Worm (Caenorhabditis elegans) whole organism, L2 larva: Measurements from ENCODE around the gene srd-25.

Experiments used
- F13H6.1 ChIP-seq: sonication (generic microtip); optimal IDR thresholded peaks from 2 replicates; lab custom pipeline; 2016; ENCODE audit warnings: missing genetic modification characterization, missing compliant biosample characterization
- Y55F3AM.14 ChIP-seq: fragments of 200-800 bp; sonication (Bioruptor generic); optimal IDR thresholded peaks from 2 replicates; lab custom pipeline; 2018; ENCODE audit warnings: mild to moderate bottlenecking, missing genetic modification characterization, missing compliant biosample characterization
- aly-2 ChIP-seq: fragments of 150-350 bp; optimal IDR thresholded peaks from 2 replicates; lab custom pipeline; 2014; ENCODE audit warnings: missing biosample characterization, missing genetic modification characterization
- blmp-1 ChIP-seq: sonication (generic microtip); optimal IDR thresholded peaks from 2 replicates; lab custom pipeline; 2017; ENCODE audit warnings: missing genetic modification characterization, mild to moderate bottlenecking, missing compliant biosample characterization, antibody characterized with exemption, moderate library complexity; ENCODE audit not compliant: insufficient read depth
- ceh-16 ChIP-seq: fragments of 150-350 bp; optimal IDR thresholded peaks from 2 replicates; lab custom pipeline; 2014; ENCODE audit warnings: missing biosample characterization, missing genetic modification characterization
- crh-2 ChIP-seq: sonication (generic microtip); optimal IDR thresholded peaks from 2 replicates; lab custom pipeline; 2017; ENCODE audit warnings: missing biosample characterization, missing genetic modification characterization
- dmd-4 ChIP-seq: sonication (generic microtip); optimal IDR thresholded peaks from 2 replicates; lab custom pipeline; 2017; ENCODE audit warnings: missing biosample characterization, missing genetic modification characterization
- fos-1 ChIP-seq: fragments of 150-350 bp; optimal IDR thresholded peaks from 2 replicates; lab custom pipeline; 2014; ENCODE audit warnings: missing biosample characterization, missing genetic modification characterization
- gmeb-1 ChIP-seq: fragments of 150-350 bp; optimal IDR thresholded peaks from 2 replicates; lab custom pipeline; 2014; ENCODE audit warnings: missing biosample characterization, missing genetic modification characterization
- lin-13 ChIP-seq: fragments of 150-350 bp; optimal IDR thresholded peaks from 2 replicates; lab custom pipeline; 2014; ENCODE audit warnings: missing biosample characterization, missing genetic modification reagents, missing genetic modification characterization
- lin-39 ChIP-seq: fragments of 150-350 bp; optimal IDR thresholded peaks from 2 replicates; lab custom pipeline; 2014; ENCODE audit warnings: missing biosample characterization, missing genetic modification reagents, missing genetic modification characterization
- mab-5 ChIP-seq: fragments of 150-350 bp; optimal IDR thresholded peaks from 2 replicates; lab custom pipeline; 2014; ENCODE audit warnings: missing biosample characterization, missing genetic modification characterization
- mdl-1 ChIP-seq, 2 experiments: fragments of 150-350 bp in 1 of 2; sonication (generic microtip) in 1 of 2; optimal IDR thresholded peaks; 2 replicates each; lab custom pipeline; 2017; ENCODE audit warnings: missing biosample characterization in 2 of 2, missing genetic modification characterization in 2 of 2
- nhr-129 ChIP-seq: fragments of 150-350 bp; optimal IDR thresholded peaks from 2 replicates; lab custom pipeline; 2014; ENCODE audit warnings: missing biosample characterization, missing genetic modification characterization
- nhr-237 ChIP-seq: fragments of 150-350 bp; optimal IDR thresholded peaks from 2 replicates; lab custom pipeline; 2014; ENCODE audit warnings: missing biosample characterization, missing genetic modification characterization
- nhr-25 ChIP-seq: fragments of 150-350 bp; sonication (generic microtip); optimal IDR thresholded peaks from 3 replicates; lab custom pipeline; 2014; ENCODE audit warnings: missing biosample characterization, missing genetic modification characterization
- skn-1 ChIP-seq: sonication (generic microtip); optimal IDR thresholded peaks from 2 replicates; lab custom pipeline; 2017; ENCODE audit warnings: missing biosample characterization, missing genetic modification characterization
- sma-3 ChIP-seq: sonication (generic microtip); optimal IDR thresholded peaks from 2 replicates; lab custom pipeline; 2016; ENCODE audit warnings: missing genetic modification reagents, missing genetic modification characterization, missing compliant biosample characterization
- sma-9 ChIP-seq, 2 experiments: fragments of 150-350 bp in 1 of 2; sonication (generic microtip) in 1 of 2; optimal IDR thresholded peaks; 2 replicates each; lab custom pipeline; 2014 to 2016; ENCODE audit warnings: missing genetic modification characterization in 2 of 2, mild to moderate bottlenecking in 1 of 2, missing biosample characterization in 1 of 2, missing compliant biosample characterization in 1 of 2, missing genetic modification reagents in 1 of 2, moderate library complexity in 1 of 2
- snpc-4 ChIP-seq: fragments of 150-350 bp; optimal IDR thresholded peaks from 2 replicates; lab custom pipeline; 2014; ENCODE audit warnings: missing biosample characterization, missing genetic modification characterization
- unc-39 ChIP-seq: fragments of 150-350 bp; optimal IDR thresholded peaks from 2 replicates; lab custom pipeline; 2014; ENCODE audit warnings: missing biosample characterization, missing genetic modification characterization
- unc-55 ChIP-seq: fragments of 150-350 bp; sonication (generic microtip); optimal IDR thresholded peaks from 3 replicates; lab custom pipeline; 2014; ENCODE audit warnings: missing biosample characterization, missing genetic modification reagents, missing genetic modification characterization
- unc-62 ChIP-seq: fragments of 150-350 bp; optimal IDR thresholded peaks from 2 replicates; lab custom pipeline; 2014; ENCODE audit warnings: missing biosample characterization, missing genetic modification reagents, missing genetic modification characterization
- zag-1 ChIP-seq: fragments of 150-350 bp; optimal IDR thresholded peaks from 2 replicates; lab custom pipeline; 2014; ENCODE audit warnings: missing biosample characterization, missing genetic modification characterization
- ztf-11 ChIP-seq: sonication (generic microtip); optimal IDR thresholded peaks from 2 replicates; lab custom pipeline; 2017; ENCODE audit warnings: missing biosample characterization, missing genetic modification characterization
- ztf-4 ChIP-seq: fragments of 150-350 bp; optimal IDR thresholded peaks from 2 replicates; lab custom pipeline; 2014; ENCODE audit warnings: missing biosample characterization, missing genetic modification characterization

The srd-25 gene

DNA sequence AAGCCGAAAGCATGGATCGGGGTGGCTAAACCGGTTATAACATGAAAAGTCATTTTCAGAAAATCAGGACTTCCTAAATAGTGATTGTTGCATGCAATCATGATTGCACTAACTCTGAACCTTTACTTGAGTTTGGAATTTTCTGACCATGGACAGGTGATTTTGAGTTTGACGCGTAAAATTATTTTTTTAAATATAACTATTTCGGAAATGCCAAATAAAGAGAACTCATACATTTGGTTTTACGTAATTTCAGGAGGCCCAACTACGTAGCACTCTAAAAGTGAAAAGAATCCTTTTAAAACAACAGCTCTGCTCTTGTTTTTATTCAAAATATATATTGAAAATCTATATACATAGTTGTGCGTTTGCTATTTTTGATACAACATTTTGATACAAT, 19.9 kb downstream of the srd-25 start, which contains the start of gene srh-234:
srh-234 (minus strand) TSS at position 101 of the 400 bp plus-strand sequence.
- TF ChIP-seq zag-1 (tag; lab: Kevin White, UChicago), result no peak
- no peak for TF ChIP-seq skn-1 (tag; lab: Kevin White, UChicago)
- no peak for TF ChIP-seq mab-5 (tag; lab: Kevin White, UChicago)
- TF ChIP-seq nhr-25 (tag; lab: Kevin White, UChicago), result no peak

DNA sequence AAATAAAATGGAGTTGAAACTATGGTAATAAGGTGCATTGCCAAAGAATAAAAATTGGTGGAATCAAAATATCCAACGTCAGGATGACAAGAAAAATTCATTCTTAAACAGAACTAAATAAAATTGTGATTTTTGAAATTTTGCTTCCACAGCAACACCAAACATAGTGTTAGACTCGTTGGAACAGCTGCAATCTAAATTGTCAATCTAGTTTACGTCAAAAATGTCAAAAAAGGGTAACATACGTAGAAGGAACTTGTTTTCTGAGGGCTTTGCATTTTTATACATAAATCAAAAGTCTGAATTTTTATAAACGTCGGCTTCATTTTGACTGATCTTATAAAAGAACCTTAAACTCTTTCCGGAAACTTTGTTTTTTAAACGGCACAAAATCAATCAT, 21.7 kb downstream of the srd-25 start, which contains the start of gene srh-200:
srh-200 (minus strand) TSS at position 101 of the 400 bp plus-strand sequence.
- TF ChIP-seq unc-55 (GFP tag; lab: Kevin White, UChicago), result no peak
- TF ChIP-seq Y55F3AM.14, result no peak
- TF ChIP-seq fos-1 (tag; lab: Kevin White, UChicago), result no peak

DNA sequence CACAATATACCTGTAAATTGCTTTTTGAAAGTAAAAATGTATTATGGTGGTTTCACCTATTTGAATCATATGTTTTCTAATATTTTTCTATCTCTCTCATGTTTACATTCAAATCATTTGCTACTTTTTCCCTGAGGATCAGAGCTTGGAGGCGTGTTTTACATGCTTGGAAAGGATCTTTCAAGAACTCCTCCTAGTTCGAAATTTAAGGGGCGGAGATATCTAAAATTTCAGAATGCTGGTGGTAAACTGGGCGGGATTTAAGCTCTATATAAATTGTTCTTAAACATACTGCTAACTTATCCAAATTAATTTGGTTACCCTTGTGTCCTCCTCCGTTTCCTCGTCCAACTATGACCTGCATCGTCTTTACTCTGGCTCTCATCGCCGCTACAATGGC, 36.1 kb downstream of the srd-25 start, which contains the start of gene C12D5.5:
C12D5.5 (plus strand) TSS at position 301 of the 400 bp plus-strand sequence.
- TF ChIP-seq F13H6.1 (tag; lab: Kevin White, UChicago), result no peak
- no peak for TF ChIP-seq lin-13
- TF ChIP-seq unc-62 (GFP tag; lab: Kevin White, UChicago), result no peak
- TF ChIP-seq mdl-1 (tag; optimal IDR thresholded peaks at IDR 0.05; lab: Kevin White, UChicago), result no peak
- no peak for TF ChIP-seq nhr-25 (tag; lab: Kevin White, UChicago)
- TF ChIP-seq sma-3 (GFP tag; lab: Kevin White, UChicago), result no peak
- no peak for TF ChIP-seq nhr-237 (tag; lab: Kevin White, UChicago)
- no peak for TF ChIP-seq lin-39
- TF ChIP-seq aly-2 (tag; lab: Kevin White, UChicago), result no peak
- TF ChIP-seq, all 48 proteins: peak for 0

DNA sequence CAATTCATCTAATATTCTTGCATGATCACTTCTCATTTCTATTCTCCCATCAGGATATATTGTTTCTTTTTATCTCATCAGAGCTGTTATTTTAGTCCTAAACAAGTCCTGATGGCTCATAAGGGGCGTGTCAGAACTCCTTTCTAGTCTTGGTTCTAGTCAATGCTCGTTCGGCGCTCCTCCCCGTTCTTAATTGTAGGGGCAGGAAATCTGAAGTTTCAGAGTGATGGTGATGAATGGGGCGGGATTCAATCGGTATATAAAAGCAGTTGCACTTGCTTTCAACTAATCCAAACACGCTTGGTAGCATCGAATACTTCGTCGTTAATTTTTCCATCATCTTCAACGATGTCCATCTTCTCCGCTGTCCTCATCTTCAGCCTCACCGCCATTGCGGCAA, 40.4 kb downstream of the srd-25 start, which contains the start of gene C12D5.4:
C12D5.4 (plus strand) TSS at position 301 of the 400 bp plus-strand sequence.
- TF ChIP-seq unc-62 (GFP tag; lab: Kevin White, UChicago), result no peak
- TF ChIP-seq, all 48 proteins: peak for 0

- TF ChIP-seq nhr-25 (tag; lab: Kevin White, UChicago) (no peak), gmeb-1 (tag; lab: Kevin White, UChicago) (no peak), nhr-129 (tag; lab: Kevin White, UChicago) (no peak), unc-55 (GFP tag; lab: Kevin White, UChicago) (no peak), ztf-4 (tag; lab: Kevin White, UChicago) (no peak), ceh-16 (tag; lab: Kevin White, UChicago) (no peak), blmp-1 (tag; lab: Kevin White, UChicago) (no peak), snpc-4 (tag; lab: Kevin White, UChicago) (no peak), fos-1 (tag; lab: Kevin White, UChicago) (no peak), unc-39 (tag; lab: Kevin White, UChicago) (no peak), ztf-11 (tag; lab: Kevin White, UChicago) (no peak), lin-13 (no peak), Y55F3AM.14 (no peak)
- TF ChIP-seq, all 48 proteins: peak for 0
Measured at ce11 chrV:7675904-7676303, 44.1 kb downstream of the srd-25 start, which contains the start of gene C12D5.3. C12D5.3 (plus strand) TSS chrV:7676204.

ce11 chrV:7681388-7681787, 49.6 kb downstream of the srd-25 start, which contains the start of gene cyp-33A1:
cyp-33A1 (minus strand) TSS chrV:7681459.
- TF ChIP-seq fos-1 (tag; lab: Kevin White, UChicago), result peak; percentile 34
- peak; percentile 30 for TF ChIP-seq crh-2 (tag; lab: Kevin White, UChicago)
- TF ChIP-seq sma-9 (GFP tag; optimal IDR thresholded peaks at IDR 0.05; lab: Kevin White, UChicago), result peak; percentile 80
- TF ChIP-seq sma-9 (tag; optimal IDR thresholded peaks at IDR 0.05; lab: Kevin White, UChicago), result no peak
- peak; percentile 21 for TF ChIP-seq nhr-129 (tag; lab: Kevin White, UChicago)
- TF ChIP-seq nhr-25 (tag; lab: Kevin White, UChicago), result no peak
- TF ChIP-seq dmd-4, result no peak
